Worm (Caenorhabditis elegans) whole organism, midembryonic: ENCODE results near the gene F57B7.2.

Experiments used
- T22C8.4 ChIP-seq: fragments of 200-800 bp; sonication (Bioruptor generic); IDR thresholded peaks from 2 replicates; pipeline ENCODE4 v1.3.6; 2022; ENCODE audit warnings: missing genetic modification characterization, missing compliant biosample characterization
- cog-1 ChIP-seq: sonication (generic microtip); optimal IDR thresholded peaks from 2 replicates; lab custom pipeline; 2016; ENCODE audit warnings: missing genetic modification characterization, missing compliant biosample characterization
- flt-1 ChIP-seq: fragments of 200-800 bp; sonication (Bioruptor generic); IDR thresholded peaks from 2 replicates; pipeline ENCODE4 v1.3.6; 2022; ENCODE audit warnings: missing genetic modification characterization, missing compliant biosample characterization
- klf-2 ChIP-seq: fragments of 200-800 bp; sonication (Bioruptor generic); conservative IDR thresholded peaks from 2 replicates; pipeline ENCODE4 v1.3.6; 2022; ENCODE audit warnings: missing genetic modification reagents, missing genetic modification characterization, missing compliant biosample characterization
- med-1 ChIP-seq: sonication (generic microtip); optimal IDR thresholded peaks from 2 replicates; lab custom pipeline; 2017; ENCODE audit warnings: missing genetic modification characterization, mild to moderate bottlenecking, missing compliant biosample characterization, antibody characterized with exemption, missing genetic modification reagents; ENCODE audit not compliant: insufficient read depth
- ref-1 ChIP-seq: fragments of 200-800 bp; sonication (Bioruptor generic); conservative IDR thresholded peaks from 2 replicates; pipeline ENCODE4 v1.3.6; 2022; ENCODE audit warnings: missing genetic modification reagents, missing genetic modification characterization, missing compliant biosample characterization
- tab-1 ChIP-seq: fragments of 200-800 bp; sonication (Bioruptor generic); IDR thresholded peaks from 2 replicates; pipeline ENCODE4 v1.3.6; 2022; ENCODE audit warnings: missing genetic modification characterization, missing compliant biosample characterization
- ztf-23 ChIP-seq: fragments of 200-800 bp; sonication (Bioruptor generic); IDR thresholded peaks from 2 replicates; pipeline ENCODE4 v1.3.6; 2022; ENCODE audit warnings: missing genetic modification reagents, missing genetic modification characterization, missing compliant biosample characterization
- ztf-29 ChIP-seq: fragments of 200-800 bp; sonication (Bioruptor generic); IDR thresholded peaks from 2 replicates; pipeline ENCODE4 v1.3.6; 2022; ENCODE audit warnings: missing genetic modification reagents, missing genetic modification characterization, missing compliant biosample characterization

The F57B7.2 gene

DNA sequence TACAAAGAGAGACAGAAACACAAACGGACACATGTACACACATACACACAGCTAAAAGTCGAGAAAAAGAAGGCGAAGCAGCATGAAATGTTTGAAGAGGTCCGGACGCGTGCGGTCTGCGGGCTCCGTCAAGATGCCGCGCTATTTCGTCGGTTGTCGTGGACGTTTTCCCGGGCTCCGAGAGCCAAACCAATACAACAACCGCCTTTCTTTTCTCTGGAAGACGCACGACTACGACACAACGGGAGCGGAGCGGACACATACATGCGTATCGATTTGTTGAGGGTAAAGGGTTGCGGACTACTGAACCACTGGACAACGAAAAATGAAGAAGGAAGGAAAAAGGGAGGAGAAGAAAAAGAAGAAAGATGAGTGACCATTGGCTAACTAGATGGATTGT is 2.0 kb upstream of the F57B7.2 start:
- TF ChIP-seq flt-1 (GFP tag; lab: Robert Waterston, UW) (no peak), T22C8.4 (GFP tag; lab: Robert Waterston, UW) (peak; percentile 41; the same call in 1 of the 2 replicates), tab-1 (GFP tag; lab: Robert Waterston, UW) (no peak)

DNA sequence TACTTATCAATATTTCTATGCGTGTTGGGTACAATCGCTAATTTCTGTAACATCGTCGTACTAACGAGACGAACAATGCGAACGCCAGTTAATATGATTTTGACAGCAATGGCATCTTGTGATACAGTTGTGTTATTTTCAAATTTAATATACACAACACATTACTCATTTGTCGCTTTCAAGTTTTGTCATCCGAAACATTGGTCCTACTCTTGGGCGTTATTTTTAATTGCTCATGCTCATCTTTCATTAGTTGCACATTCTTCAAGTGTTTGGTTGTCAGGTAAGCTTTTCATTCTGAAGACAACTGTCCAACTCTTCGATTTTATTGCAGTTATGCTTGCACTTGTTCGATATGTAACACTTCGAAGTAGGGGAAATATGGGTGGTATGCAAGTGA is 4.2 kb downstream of the F57B7.2 start:
- TF ChIP-seq med-1 (GFP tag; lab: Kevin White, UChicago) = no peak
- no peak for TF ChIP-seq tab-1 (GFP tag; lab: Robert Waterston, UW)
- TF ChIP-seq ztf-29 (GFP tag; lab: Robert Waterston, UW) = no peak
- TF ChIP-seq T22C8.4 (GFP tag; lab: Robert Waterston, UW) = no peak
- no peak for TF ChIP-seq ztf-23
- no peak for TF ChIP-seq cog-1
- no peak for TF ChIP-seq ref-1 (GFP tag; lab: Robert Waterston, UW)
- TF ChIP-seq klf-2 (GFP tag; lab: Robert Waterston, UW) = no peak
- no peak for TF ChIP-seq flt-1 (GFP tag; lab: Robert Waterston, UW)

DNA sequence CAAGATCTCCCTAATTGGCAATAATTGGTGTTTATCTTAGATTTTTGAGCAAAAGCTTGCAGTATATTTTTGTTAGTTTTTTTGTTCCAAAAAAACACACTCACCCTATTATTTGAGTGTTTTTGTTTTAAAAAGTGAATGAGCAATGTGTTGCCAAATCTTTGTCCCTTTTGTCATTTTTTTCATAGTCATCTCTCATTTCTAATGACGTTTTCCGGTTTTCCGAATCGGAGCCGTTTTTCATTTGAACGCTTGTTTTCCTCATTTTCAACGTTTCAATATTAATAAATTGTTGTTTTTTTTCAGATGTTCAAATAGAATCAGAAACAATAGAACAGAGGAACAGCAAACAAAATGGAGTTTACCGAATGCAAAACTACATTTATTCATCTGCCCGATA is 4.9 kb downstream of the F57B7.2 start, which contains the start of gene dmsr-1:
Gene dmsr-1, plus strand, starts transcription at position 301 of the 400 bp plus-strand sequence.
- TF ChIP-seq flt-1 (GFP tag; lab: Robert Waterston, UW) (no peak), tab-1 (GFP tag; lab: Robert Waterston, UW) (no peak), ztf-23 (no peak), T22C8.4 (GFP tag; lab: Robert Waterston, UW) (no peak), klf-2 (GFP tag; lab: Robert Waterston, UW) (no peak), cog-1 (no peak), ztf-29 (GFP tag; lab: Robert Waterston, UW) (no peak), med-1 (GFP tag; lab: Kevin White, UChicago) (no peak), ref-1 (GFP tag; lab: Robert Waterston, UW) (no peak)

DNA sequence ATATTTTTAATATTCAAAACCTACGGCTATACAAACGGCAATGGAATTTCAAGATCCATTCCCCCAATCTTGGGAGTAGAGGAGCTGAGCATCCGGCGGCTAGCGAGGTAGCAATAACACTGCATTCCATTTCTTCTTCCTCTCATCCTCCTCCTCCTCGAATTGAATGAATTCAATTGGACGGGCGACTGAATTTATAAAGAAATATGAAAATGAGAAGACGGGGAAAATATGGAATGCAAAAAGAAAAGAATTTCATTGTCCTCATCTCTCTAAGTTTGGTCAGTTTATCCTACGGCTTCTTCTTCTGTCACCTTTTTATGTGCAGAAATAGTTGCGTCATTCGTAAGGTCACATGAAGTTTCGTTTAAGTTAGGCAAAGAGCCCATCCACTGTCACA is 7.0 kb downstream of the F57B7.2 start:
- TF ChIP-seq ref-1 (GFP tag; lab: Robert Waterston, UW) (no peak), tab-1 (GFP tag; lab: Robert Waterston, UW) (no peak)

DNA sequence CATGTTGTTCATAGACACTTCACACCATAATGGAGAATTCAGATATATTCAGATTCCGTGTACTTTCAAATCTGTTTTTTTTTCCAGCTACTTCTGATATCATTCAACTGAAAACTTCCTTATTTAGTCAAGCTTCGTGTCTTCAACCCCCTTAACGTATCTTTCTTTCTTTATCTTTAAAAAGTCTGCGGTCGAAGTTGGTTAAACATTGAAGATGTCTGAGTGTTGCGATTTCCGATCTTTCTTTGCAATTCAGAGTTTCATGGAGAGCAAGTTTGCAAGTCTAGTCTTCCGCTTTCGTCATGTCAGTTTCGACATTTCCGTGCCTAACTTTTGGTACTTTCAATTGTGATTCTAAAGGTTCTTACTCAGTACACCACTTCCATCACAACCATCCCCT is 8.2 kb downstream of the F57B7.2 start:
- no peak for TF ChIP-seq ref-1 (GFP tag; lab: Robert Waterston, UW)
- no peak for TF ChIP-seq tab-1 (GFP tag; lab: Robert Waterston, UW)
- no peak for TF ChIP-seq cog-1
- TF ChIP-seq klf-2 (GFP tag; lab: Robert Waterston, UW) = no peak

DNA sequence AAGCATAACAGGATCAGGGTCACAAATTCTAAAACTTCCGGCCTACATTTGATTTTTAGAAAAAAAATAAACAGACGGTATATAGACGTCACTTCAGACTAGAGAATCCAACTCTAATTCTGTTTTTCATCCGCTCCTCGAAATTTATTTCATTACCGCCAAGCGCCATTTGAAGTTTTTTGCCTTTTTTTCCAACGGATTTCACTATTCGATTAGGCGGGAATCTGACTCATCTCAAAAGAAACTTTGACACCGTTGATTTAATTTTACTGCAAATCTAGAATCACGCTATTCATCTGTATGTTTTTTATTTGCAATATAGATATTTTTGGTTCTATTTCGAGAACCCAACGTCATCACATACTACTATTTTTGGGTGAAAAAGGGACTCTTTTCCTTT is 12.6 kb downstream of the F57B7.2 start:
- TF ChIP-seq ref-1 (GFP tag; lab: Robert Waterston, UW) = no peak
- TF ChIP-seq cog-1 = no peak
- no peak for TF ChIP-seq med-1 (GFP tag; lab: Kevin White, UChicago)

DNA sequence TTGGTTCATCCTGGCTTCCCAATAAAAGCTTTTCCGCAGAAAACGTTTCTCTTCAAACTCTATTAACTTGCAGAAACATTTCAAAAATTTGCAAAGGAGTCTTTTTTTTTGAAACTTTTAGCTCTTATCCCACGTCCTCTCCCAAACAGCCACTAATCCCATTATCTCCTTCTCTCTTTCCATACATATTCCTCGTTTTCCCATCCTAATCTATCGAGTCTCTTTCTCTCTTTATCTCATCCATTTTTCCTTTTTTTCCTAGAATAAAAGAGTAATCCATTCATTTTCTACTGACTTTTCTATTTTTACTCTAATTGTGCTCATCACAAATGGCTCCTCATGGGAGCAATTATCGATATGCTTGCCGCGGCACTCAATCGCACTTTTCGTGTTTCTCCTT is 14.7 kb downstream of the F57B7.2 start:
- TF ChIP-seq flt-1 (GFP tag; lab: Robert Waterston, UW) = no peak
- no peak for TF ChIP-seq ztf-23
- TF ChIP-seq tab-1 (GFP tag; lab: Robert Waterston, UW) = no peak
- no peak for TF ChIP-seq med-1 (GFP tag; lab: Kevin White, UChicago)
- TF ChIP-seq cog-1 = no peak
- TF ChIP-seq T22C8.4 (GFP tag; lab: Robert Waterston, UW) = no peak
- TF ChIP-seq ref-1 (GFP tag; lab: Robert Waterston, UW) = no peak
- no peak for TF ChIP-seq ztf-29 (GFP tag; lab: Robert Waterston, UW)
- TF ChIP-seq klf-2 (GFP tag; lab: Robert Waterston, UW) = no peak

DNA sequence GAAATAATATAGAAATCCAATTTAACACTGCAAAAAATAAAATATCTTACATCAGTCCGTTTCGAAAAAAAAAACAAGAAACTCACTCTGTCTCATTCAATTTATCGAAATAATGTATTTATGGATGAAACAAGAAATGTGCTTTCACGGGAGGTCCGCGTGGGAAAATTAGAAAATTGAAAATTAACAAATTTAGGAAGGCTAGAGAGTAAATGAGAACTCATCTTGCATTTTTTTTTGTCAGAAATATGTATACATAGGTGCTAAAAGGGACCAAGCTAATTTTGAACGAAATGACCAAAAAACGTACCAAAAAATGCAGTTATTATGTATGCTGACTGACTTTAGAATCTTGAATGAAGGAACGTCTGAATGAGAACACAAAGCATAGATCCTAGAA is 18.8 kb downstream of the F57B7.2 start, which contains the start of gene T26H10.2:
Gene T26H10.2, minus strand, starts transcription at position 101 of the 400 bp plus-strand sequence.
- TF ChIP-seq cog-1 (no peak), tab-1 (GFP tag; lab: Robert Waterston, UW) (no peak), klf-2 (GFP tag; lab: Robert Waterston, UW) (no peak), T22C8.4 (GFP tag; lab: Robert Waterston, UW) (no peak), flt-1 (GFP tag; lab: Robert Waterston, UW) (no peak), ztf-29 (GFP tag; lab: Robert Waterston, UW) (no peak), ref-1 (GFP tag; lab: Robert Waterston, UW) (no peak), med-1 (GFP tag; lab: Kevin White, UChicago) (no peak), ztf-23 (no peak)

DNA sequence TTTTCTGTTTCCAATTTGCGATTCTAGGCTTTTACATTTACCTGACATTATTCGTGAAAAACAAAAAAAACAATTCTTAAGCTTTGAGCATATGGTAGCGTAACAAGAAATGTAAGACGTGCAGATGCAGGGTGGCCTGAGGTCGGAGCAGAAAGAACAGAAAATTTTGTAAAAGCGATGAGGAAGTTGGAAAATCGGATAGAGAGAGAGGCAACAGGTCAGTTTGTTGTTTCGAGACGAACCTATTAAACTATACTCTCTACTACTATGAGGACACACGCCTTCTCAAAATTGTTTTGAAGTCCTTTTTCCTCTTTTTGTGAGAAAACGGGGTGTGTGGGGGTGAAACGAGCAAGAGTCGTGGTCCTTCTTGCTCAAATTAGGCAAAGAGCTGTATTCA is 21.8 kb downstream of the F57B7.2 start, which contains the start of gene des-2:
Gene des-2, minus strand, starts transcription at position 101 of the 400 bp plus-strand sequence.
- TF ChIP-seq ztf-29 (GFP tag; lab: Robert Waterston, UW) = no peak
- no peak for TF ChIP-seq med-1 (GFP tag; lab: Kevin White, UChicago)
- no peak for TF ChIP-seq T22C8.4 (GFP tag; lab: Robert Waterston, UW)
- no peak for TF ChIP-seq klf-2 (GFP tag; lab: Robert Waterston, UW)
- TF ChIP-seq tab-1 (GFP tag; lab: Robert Waterston, UW) = no peak
- TF ChIP-seq ref-1 (GFP tag; lab: Robert Waterston, UW) = no peak
- no peak for TF ChIP-seq flt-1 (GFP tag; lab: Robert Waterston, UW)
- no peak for TF ChIP-seq cog-1

DNA sequence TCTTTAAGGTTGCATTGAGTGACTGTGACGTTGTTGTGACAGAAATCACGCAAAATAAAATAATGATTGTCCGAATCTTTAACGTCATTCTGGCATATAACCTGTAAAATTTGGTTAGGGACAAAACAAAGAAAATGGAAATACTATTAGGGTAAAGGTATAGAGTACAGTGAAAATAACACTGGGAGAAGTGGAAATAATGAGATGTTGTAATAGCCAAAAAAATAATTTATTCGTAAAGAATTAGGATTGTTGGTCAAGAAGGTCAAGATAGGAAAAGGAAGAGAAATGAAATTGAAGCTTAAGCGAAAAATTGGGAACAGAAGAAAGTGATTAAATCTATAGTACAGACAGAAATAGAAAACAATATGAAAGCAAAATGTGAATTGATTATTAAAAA is 28.3 kb downstream of the F57B7.2 start, which contains the start of gene deg-3:
Gene deg-3, minus strand, starts transcription at position 101 of the 400 bp plus-strand sequence.
- no peak for TF ChIP-seq ztf-23
- no peak for TF ChIP-seq flt-1 (GFP tag; lab: Robert Waterston, UW)
- TF ChIP-seq cog-1 = no peak
- TF ChIP-seq klf-2 (GFP tag; lab: Robert Waterston, UW) = no peak
- TF ChIP-seq ztf-29 (GFP tag; lab: Robert Waterston, UW) = no peak
- no peak for TF ChIP-seq tab-1 (GFP tag; lab: Robert Waterston, UW)
- TF ChIP-seq med-1 (GFP tag; lab: Kevin White, UChicago) = no peak
- no peak for TF ChIP-seq T22C8.4 (GFP tag; lab: Robert Waterston, UW)
- TF ChIP-seq ref-1 (GFP tag; lab: Robert Waterston, UW) = no peak
